Worm (Caenorhabditis elegans) whole organism, L4 larva: Measurements from ENCODE around the gene srsx-12.

ENCODE experiments used
- F26F4.8 ChIP-seq: fragments of 200-800 bp; sonication (Bioruptor generic); conservative IDR thresholded peaks from 2 replicates; pipeline ENCODE4 v1.3.6; 2022; ENCODE audit warnings: missing genetic modification characterization, missing compliant biosample characterization
- F49E8.2 ChIP-seq: sonication (generic microtip); optimal IDR thresholded peaks from 2 replicates; lab custom pipeline; 2016; ENCODE audit warnings: missing compliant biosample characterization, mild to moderate bottlenecking, missing genetic modification characterization, borderline replicate concordance
- R02D3.7 ChIP-seq: fragments of 150-350 bp; sonication (generic microtip); optimal IDR thresholded peaks from 3 replicates; lab custom pipeline; 2014; ENCODE audit warnings: missing biosample characterization, missing genetic modification characterization
- ZK337.2 ChIP-seq: fragments of 200-800 bp; sonication (Bioruptor generic); IDR thresholded peaks from 2 replicates; pipeline ENCODE4 v1.3.6; 2022; ENCODE audit warnings: missing genetic modification reagents, missing genetic modification characterization, missing compliant biosample characterization
- aha-1 ChIP-seq: fragments of 150-350 bp; peaks from one replicate; lab custom pipeline; 2014; ENCODE audit warnings: missing biosample characterization, missing genetic modification characterization
- aly-2 ChIP-seq: sonication (generic microtip); optimal IDR thresholded peaks from 2 replicates; lab custom pipeline; 2018; ENCODE audit warnings: missing biosample characterization, missing genetic modification characterization
- ceh-20 ChIP-seq: fragments of 200-800 bp; sonication (Bioruptor generic); IDR thresholded peaks from 2 replicates; pipeline ENCODE4 v1.3.6; 2022; ENCODE audit warnings: missing genetic modification reagents, missing genetic modification characterization, missing compliant biosample characterization
- ceh-62 ChIP-seq: sonication (generic microtip); optimal IDR thresholded peaks from 2 replicates; lab custom pipeline; 2017; ENCODE audit warnings: missing biosample characterization, missing genetic modification characterization
- cey-2 ChIP-seq: sonication (generic microtip); optimal IDR thresholded peaks from 3 replicates; lab custom pipeline; 2017; ENCODE audit warnings: missing genetic modification characterization, mild to moderate bottlenecking, missing compliant biosample characterization, antibody characterized with exemption, borderline replicate concordance; ENCODE audit not compliant: insufficient read depth
- daf-16 ChIP-seq, 3 experiments: sonication (generic microtip); optimal IDR thresholded peaks; 2 replicates each; lab custom pipeline; 2016 to 2017; ENCODE audit warnings: missing genetic modification characterization in 3 of 3, missing genetic modification reagents in 3 of 3, mild to moderate bottlenecking in 2 of 3, missing compliant biosample characterization in 2 of 3, missing biosample characterization in 1 of 3, moderate library complexity in 1 of 3
- daf-8 ChIP-seq: fragments of 200-800 bp; sonication (Bioruptor generic); IDR thresholded peaks from 2 replicates; pipeline ENCODE4 v1.3.6; 2022; ENCODE audit warnings: missing genetic modification characterization, missing compliant biosample characterization
- duxl-1 ChIP-seq: sonication (generic microtip); optimal IDR thresholded peaks from 2 replicates; lab custom pipeline; 2016; ENCODE audit warnings: mild to moderate bottlenecking, missing genetic modification characterization, moderate library complexity, missing compliant biosample characterization; ENCODE audit not compliant: poor library complexity
- egl-27 ChIP-seq: sonication (generic microtip); optimal IDR thresholded peaks from 3 replicates; lab custom pipeline; 2017; ENCODE audit warnings: missing biosample characterization, missing genetic modification reagents, missing genetic modification characterization
- egl-43 ChIP-seq: fragments of 200-800 bp; sonication (Bioruptor generic); IDR thresholded peaks from 2 replicates; pipeline ENCODE4 v1.3.6; 2022; ENCODE audit warnings: missing genetic modification reagents, missing genetic modification characterization, missing compliant biosample characterization
- fos-1 ChIP-seq: fragments of 150-350 bp; optimal IDR thresholded peaks from 2 replicates; lab custom pipeline; 2014; ENCODE audit warnings: missing biosample characterization, missing genetic modification characterization
- hlh-11 ChIP-seq: fragments of 200-800 bp; sonication (Bioruptor generic); optimal IDR thresholded peaks from 2 replicates; lab custom pipeline; 2018; ENCODE audit warnings: mild to moderate bottlenecking, missing genetic modification characterization, missing compliant biosample characterization
- lim-7 ChIP-seq: fragments of 200-800 bp; sonication (Bioruptor generic); IDR thresholded peaks from 2 replicates; pipeline ENCODE4 v1.3.6; 2022; ENCODE audit warnings: missing genetic modification characterization, missing compliant biosample characterization
- lin-13 ChIP-seq: fragments of 150-350 bp; optimal IDR thresholded peaks from 2 replicates; lab custom pipeline; 2014; ENCODE audit warnings: missing biosample characterization, missing genetic modification reagents, missing genetic modification characterization
- lin-15B ChIP-seq: fragments of 150-350 bp; sonication (generic microtip); optimal IDR thresholded peaks from 3 replicates; lab custom pipeline; 2014; ENCODE audit warnings: missing biosample characterization, missing genetic modification characterization
- lin-39 ChIP-seq: fragments of 150-350 bp; optimal IDR thresholded peaks from 2 replicates; lab custom pipeline; 2014; ENCODE audit warnings: missing biosample characterization, missing genetic modification reagents, missing genetic modification characterization
- lir-3 ChIP-seq: sonication (generic microtip); optimal IDR thresholded peaks from 2 replicates; lab custom pipeline; 2016; ENCODE audit warnings: mild to moderate bottlenecking, missing genetic modification characterization, missing compliant biosample characterization
- mes-2 ChIP-seq: sonication (generic microtip); optimal IDR thresholded peaks from 2 replicates; lab custom pipeline; 2016; ENCODE audit warnings: missing genotype, mild to moderate bottlenecking, missing genetic modification characterization, missing compliant biosample characterization; ENCODE audit not compliant: poor library complexity, severe bottlenecking
- mxl-2 ChIP-seq: fragments of 200-800 bp; sonication (Bioruptor generic); conservative IDR thresholded peaks from 2 replicates; pipeline ENCODE4 v1.3.6; 2022; ENCODE audit warnings: missing genetic modification reagents, missing genetic modification characterization, missing compliant biosample characterization
- mxl-3 ChIP-seq: fragments of 200-800 bp; sonication (Bioruptor generic); optimal IDR thresholded peaks from 2 replicates; lab custom pipeline; 2018; ENCODE audit warnings: mild to moderate bottlenecking, missing genetic modification characterization, missing compliant biosample characterization
- nhr-10 ChIP-seq: fragments of 150-350 bp; optimal IDR thresholded peaks from 2 replicates; lab custom pipeline; 2014; ENCODE audit warnings: missing biosample characterization, missing genetic modification characterization
- nhr-111 ChIP-seq: fragments of 200-800 bp; sonication (Bioruptor generic); optimal IDR thresholded peaks from 2 replicates; lab custom pipeline; 2018; ENCODE audit warnings: mild to moderate bottlenecking, missing genetic modification characterization, missing compliant biosample characterization
- nhr-237 ChIP-seq: sonication (generic microtip); optimal IDR thresholded peaks from 2 replicates; lab custom pipeline; 2017; ENCODE audit warnings: missing biosample characterization, missing genetic modification characterization
- nhr-28 ChIP-seq: fragments of 150-350 bp; optimal IDR thresholded peaks from 2 replicates; lab custom pipeline; 2014; ENCODE audit warnings: missing biosample characterization, missing genetic modification characterization
- nhr-41 ChIP-seq: fragments of 200-800 bp; sonication (Bioruptor generic); IDR thresholded peaks from 2 replicates; pipeline ENCODE4 v1.3.6; 2022; ENCODE audit warnings: missing genetic modification reagents, missing genetic modification characterization, missing compliant biosample characterization
- nhr-42 ChIP-seq: fragments of 200-800 bp; sonication (Bioruptor generic); IDR thresholded peaks from 2 replicates; pipeline ENCODE4 v1.3.6; 2022; ENCODE audit warnings: missing genetic modification characterization, missing compliant biosample characterization
- nhr-48 ChIP-seq: sonication (generic microtip); optimal IDR thresholded peaks from 2 replicates; lab custom pipeline; 2016; ENCODE audit warnings: mild to moderate bottlenecking, missing genetic modification characterization, missing compliant biosample characterization
- nhr-76 ChIP-seq: fragments of 150-350 bp; optimal IDR thresholded peaks from 2 replicates; lab custom pipeline; 2014; ENCODE audit warnings: missing biosample characterization, missing genetic modification characterization
- nhr-77 ChIP-seq: fragments of 150-350 bp; optimal IDR thresholded peaks from 2 replicates; lab custom pipeline; 2014; ENCODE audit warnings: missing biosample characterization, missing genetic modification characterization
- pha-4 ChIP-seq, 2 experiments: fragments of 150-350 bp in 1 of 2; fragments of 200-800 bp in 1 of 2; sonication (Bioruptor generic) in 1 of 2; IDR thresholded peaks in 1 of 2; optimal IDR thresholded peaks in 1 of 2; 2 replicates each; pipeline versions ENCODE4 v1.3.6 to Lab custom; 2014 to 2022; ENCODE audit warnings: missing genetic modification characterization in 2 of 2, missing genetic modification reagents in 2 of 2, missing biosample characterization in 1 of 2, missing compliant biosample characterization in 1 of 2
- saeg-2 ChIP-seq: fragments of 200-800 bp; sonication (Bioruptor generic); IDR thresholded peaks from 2 replicates; pipeline ENCODE4 v1.3.6; 2022; ENCODE audit warnings: missing genetic modification reagents, missing genetic modification characterization, missing compliant biosample characterization
- sdz-12 ChIP-seq: fragments of 200-800 bp; sonication (Bioruptor generic); optimal IDR thresholded peaks from 2 replicates; lab custom pipeline; 2018; ENCODE audit warnings: mild to moderate bottlenecking, missing genetic modification characterization, missing compliant biosample characterization
- skn-1 ChIP-seq: fragments of 150-350 bp; optimal IDR thresholded peaks from 2 replicates; lab custom pipeline; 2014; ENCODE audit warnings: missing biosample characterization, missing genetic modification characterization
- snpc-1.2 ChIP-seq: fragments of 200-800 bp; sonication (Bioruptor generic); IDR thresholded peaks from 2 replicates; pipeline ENCODE4 v1.3.6; 2022; ENCODE audit warnings: missing genetic modification reagents, missing genetic modification characterization, missing compliant biosample characterization
- spr-3 ChIP-seq: fragments of 200-800 bp; sonication (Bioruptor generic); optimal IDR thresholded peaks from 2 replicates; lab custom pipeline; 2018; ENCODE audit warnings: mild to moderate bottlenecking, missing genetic modification characterization, missing compliant biosample characterization
- tag-97 ChIP-seq: fragments of 200-800 bp; sonication (Bioruptor generic); IDR thresholded peaks from 2 replicates; pipeline ENCODE4 v1.3.6; 2022; ENCODE audit warnings: missing genetic modification characterization, missing compliant biosample characterization
- unc-130 ChIP-seq: sonication (generic microtip); optimal IDR thresholded peaks from 2 replicates; lab custom pipeline; 2016; ENCODE audit warnings: missing genetic modification reagents, missing genetic modification characterization, missing compliant biosample characterization
- unc-39 ChIP-seq: sonication (generic microtip); optimal IDR thresholded peaks from 2 replicates; lab custom pipeline; 2017; ENCODE audit warnings: missing biosample characterization, missing genetic modification characterization
- unc-62 ChIP-seq, 3 experiments: fragments of 150-350 bp in 1 of 3; sonication (generic microtip); optimal IDR thresholded peaks in 2 of 3; peaks in 1 of 3; 1 replicate in 1 of 3; 2 replicates in 2 of 3; lab custom pipeline; 2014 to 2017; ENCODE audit warnings: missing biosample characterization in 3 of 3, missing genetic modification characterization in 3 of 3, missing genetic modification reagents in 3 of 3, missing genotype in 1 of 3
- zip-11 ChIP-seq: fragments of 200-800 bp; sonication (Bioruptor generic); IDR thresholded peaks from 2 replicates; pipeline ENCODE4 v1.3.6; 2022; ENCODE audit warnings: missing genetic modification characterization, missing compliant biosample characterization
- zip-2 ChIP-seq: fragments of 150-350 bp; optimal IDR thresholded peaks from 2 replicates; lab custom pipeline; 2014; ENCODE audit warnings: missing biosample characterization, missing genetic modification characterization
- ztf-7 ChIP-seq: fragments of 150-350 bp; optimal IDR thresholded peaks from 2 replicates; lab custom pipeline; 2014; ENCODE audit warnings: missing biosample characterization, missing genetic modification characterization

Gene srsx-12

DNA sequence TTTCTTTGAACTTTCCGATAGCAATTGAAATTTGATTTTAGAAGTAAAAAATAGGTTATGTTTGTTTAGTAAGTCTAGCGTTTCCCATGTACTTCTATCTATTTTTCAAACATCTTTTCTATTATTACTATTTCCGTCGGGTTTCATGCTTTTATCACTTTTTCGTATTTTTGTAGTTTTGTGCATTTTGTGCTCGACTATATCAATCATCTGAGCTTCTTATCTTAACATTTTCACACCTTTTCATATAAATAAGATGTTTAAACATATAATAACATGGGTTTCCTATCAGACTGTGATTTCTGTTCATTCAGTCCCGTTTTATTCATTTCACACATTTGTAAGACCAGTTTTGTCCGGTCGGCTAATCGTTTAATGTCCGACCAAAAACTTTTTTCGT is 37.3 kb upstream of the srsx-12 start (continued):
- TF ChIP-seq nhr-48 (no peak), tag-97 (GFP tag; lab: Robert Waterston, UW) (no peak), saeg-2 (GFP tag; lab: Robert Waterston, UW) (no peak), aha-1 (tag; lab: Kevin White, UChicago) (no peak), hlh-11 (tag; lab: Kevin White, UChicago) (peak; percentile 62), ceh-20 (no peak), cey-2 (tag; lab: Kevin White, UChicago) (no peak), ZK337.2 (GFP tag; lab: Robert Waterston, UW) (no peak), R02D3.7 (tag; lab: Kevin White, UChicago) (no peak), nhr-41 (GFP tag; lab: Robert Waterston, UW) (no peak), nhr-77 (tag; lab: Kevin White, UChicago) (no peak), F26F4.8 (GFP tag; lab: Robert Waterston, UW) (no peak), skn-1 (tag; lab: Kevin White, UChicago) (no peak), unc-130 (GFP tag; lab: Kevin White, UChicago) (no peak), mxl-3 (no peak), lim-7 (GFP tag; lab: Robert Waterston, UW) (no peak), mxl-2 (GFP tag; lab: Robert Waterston, UW) (no peak), zip-2 (tag; lab: Kevin White, UChicago) (no peak), daf-16 (GFP tag; optimal IDR thresholded peaks at IDR 0.05; lab: Kevin White, UChicago) (no peak), daf-16 (tag; optimal IDR thresholded peaks at IDR 0.05; lab: Kevin White, UChicago) (peak; percentile 73), snpc-1.2 (no peak), unc-39 (tag; lab: Kevin White, UChicago) (no peak), aly-2 (tag; lab: Kevin White, UChicago) (no peak), nhr-76 (tag; lab: Kevin White, UChicago) (no peak), ztf-7 (no peak), F49E8.2 (no peak), ceh-62 (tag; lab: Kevin White, UChicago) (no peak), fos-1 (tag; lab: Kevin White, UChicago) (no peak), egl-27 (tag; lab: Kevin White, UChicago) (no peak), nhr-42 (GFP tag; lab: Robert Waterston, UW) (no peak), zip-11 (no peak), mes-2 (no peak), nhr-28 (tag; lab: Kevin White, UChicago) (peak; percentile 96), nhr-111 (GFP tag; lab: Kevin White, UChicago) (no peak), spr-3 (GFP tag; lab: Kevin White, UChicago) (no peak), duxl-1 (no peak), lir-3 (tag; lab: Kevin White, UChicago) (no peak), pha-4 (GFP tag; IDR thresholded peaks at IDR 0.05; lab: Robert Waterston, UW) (no peak), pha-4 (tag; optimal IDR thresholded peaks at IDR 0.05; lab: Kevin White, UChicago) (no peak), daf-8 (GFP tag; lab: Robert Waterston, UW) (no peak), unc-62 (GFP tag; optimal IDR thresholded peaks at IDR 0.05 in 1 of 2; lab: Kevin White, UChicago) (peak in 1 of 2 experiments; percentile 77), unc-62 (tag; optimal IDR thresholded peaks at IDR 0.05; lab: Kevin White, UChicago) (no peak), sdz-12 (no peak), nhr-237 (no peak), lin-39 (no peak), lin-15B (tag; lab: Kevin White, UChicago) (no peak), egl-43 (no peak), nhr-10 (tag; lab: Kevin White, UChicago) (no peak), lin-13 (GFP tag; lab: Kevin White, UChicago) (no peak)
